Fruit fly (Drosophila melanogaster) whole organism, embryonic: ENCODE data around the gene ec.

Experiments
- Blimp-1 ChIP-seq: fragments of 200-800 bp; sonication (Bioruptor generic); optimal IDR thresholded peaks from 3 replicates; lab custom pipeline; 2018; ENCODE audit warnings: missing biosample characterization, missing genetic modification characterization, mild to moderate bottlenecking, moderate library complexity, missing genetic modification reagents
- CG10209 ChIP-seq: fragments of 200-800 bp; sonication (Bioruptor generic); optimal IDR thresholded peaks from 3 replicates; lab custom pipeline; 2017; ENCODE audit warnings: missing biosample characterization, mild to moderate bottlenecking, missing genetic modification characterization, missing genetic modification reagents
- CG11085 ChIP-seq: fragments of 200-800 bp; sonication (Bioruptor generic); IDR thresholded peaks from 2 replicates; pipeline ENCODE4 v1.3.6; 2022; ENCODE audit warnings: missing biosample characterization, missing genetic modification characterization
- CG11504 ChIP-seq: fragments of 200-800 bp; sonication (Bioruptor generic); optimal IDR thresholded peaks from 3 replicates; lab custom pipeline; 2019; ENCODE audit warnings: missing biosample characterization, mild to moderate bottlenecking, missing genetic modification characterization, moderate library complexity
- CG12299 ChIP-seq: fragments of 200-800 bp; sonication (Bioruptor generic); optimal IDR thresholded peaks from 2 replicates; lab custom pipeline; 2018; ENCODE audit warnings: missing biosample characterization, mild to moderate bottlenecking, missing genetic modification characterization
- CG13287 ChIP-seq: fragments of 200-800 bp; sonication (Bioruptor generic); IDR thresholded peaks from 2 replicates; pipeline ENCODE4 v1.3.6; 2022; ENCODE audit warnings: missing biosample characterization, missing genetic modification characterization; ENCODE audit not compliant: partially characterized antibody
- CG14710 ChIP-seq: fragments of 200-800 bp; sonication (Bioruptor generic); optimal IDR thresholded peaks from 3 replicates; lab custom pipeline; 2019; ENCODE audit warnings: missing biosample characterization, mild to moderate bottlenecking, missing genetic modification characterization, moderate library complexity
- CG1647 ChIP-seq: fragments of 200-800 bp; sonication (Bioruptor generic); optimal IDR thresholded peaks from 3 replicates; lab custom pipeline; 2016; ENCODE audit warnings: missing biosample characterization, missing genetic modification characterization
- CG17568 ChIP-seq: fragments of 200-800 bp; sonication (Bioruptor generic); optimal IDR thresholded peaks from 2 replicates; lab custom pipeline; 2018; ENCODE audit warnings: missing biosample characterization, mild to moderate bottlenecking, missing genetic modification characterization, moderate library complexity
- CG18262 ChIP-seq: fragments of 200-800 bp; optimal IDR thresholded peaks from 3 replicates; lab custom pipeline; 2019; ENCODE audit warnings: missing biosample characterization, mild to moderate bottlenecking, missing genetic modification characterization, moderate library complexity
- CG31441 ChIP-seq: fragments of 200-800 bp; sonication (Bioruptor generic); IDR thresholded peaks from 2 replicates; pipeline ENCODE4 v1.3.6; 2022; ENCODE audit warnings: missing biosample characterization, missing genetic modification characterization
- CG6683 ChIP-seq: fragments of 200-800 bp; sonication (Bioruptor generic); optimal IDR thresholded peaks from 2 replicates; lab custom pipeline; 2017; ENCODE audit warnings: missing biosample characterization, mild to moderate bottlenecking, missing genetic modification characterization, missing genetic modification reagents
- CG7271 ChIP-seq: fragments of 200-800 bp; sonication (Bioruptor generic); optimal IDR thresholded peaks from 2 replicates; lab custom pipeline; 2018; ENCODE audit warnings: missing biosample characterization, mild to moderate bottlenecking, missing genetic modification characterization, moderate library complexity
- CG7786 ChIP-seq: fragments of 200-800 bp; sonication (Bioruptor generic); optimal IDR thresholded peaks from 2 replicates; lab custom pipeline; 2016; ENCODE audit warnings: missing biosample characterization, missing genetic modification characterization
- CG9215 ChIP-seq: fragments of 200-800 bp; sonication (Bioruptor generic); IDR thresholded peaks from 2 replicates; pipeline ENCODE4 v1.3.6; 2022; ENCODE audit warnings: missing biosample characterization, missing genetic modification characterization
- Camta ChIP-seq: fragments of 200-800 bp; sonication (Bioruptor generic); optimal IDR thresholded peaks from 2 replicates; lab custom pipeline; 2016; ENCODE audit warnings: missing biosample characterization, missing genetic modification characterization
- Dll ChIP-seq: fragments of 200-800 bp; sonication (Bioruptor generic); IDR thresholded peaks from 4 replicates; pipeline ENCODE4 v1.3.6; 2022; ENCODE audit warnings: missing biosample characterization, missing genetic modification characterization; ENCODE audit not compliant: partially characterized antibody
- Eip74EF ChIP-seq, 2 experiments: fragments of 200-800 bp in 1 of 2; fragments of >200 bp in 1 of 2; sonication (Bioruptor generic) in 1 of 2; optimal IDR thresholded peaks; 2 replicates each; lab custom pipeline; 2017 to 2019; ENCODE audit warnings: missing biosample characterization in 2 of 2, missing genetic modification characterization in 2 of 2, mild to moderate bottlenecking in 1 of 2, moderate library complexity in 1 of 2
- Elba2 ChIP-seq: fragments of 200-800 bp; sonication (Bioruptor generic); optimal IDR thresholded peaks from 3 replicates; lab custom pipeline; 2016; ENCODE audit warnings: missing biosample characterization, missing genetic modification characterization
- H15 ChIP-seq: fragments of 200-800 bp; sonication (Bioruptor generic); IDR thresholded peaks from 3 replicates; pipeline ENCODE4 v1.3.6; 2022; ENCODE audit warnings: missing biosample characterization, missing genetic modification characterization
- HLHmδ ChIP-seq: fragments of 200-800 bp; sonication (Bioruptor generic); optimal IDR thresholded peaks from 2 replicates; lab custom pipeline; 2018; ENCODE audit warnings: missing biosample characterization, mild to moderate bottlenecking, missing genetic modification characterization, moderate library complexity
- Myb ChIP-seq: fragments of 200-800 bp; sonication (Bioruptor generic); optimal IDR thresholded peaks from 2 replicates; lab custom pipeline; 2016; ENCODE audit warnings: missing biosample characterization, missing genetic modification characterization
- Pdp1 ChIP-seq, 2 experiments: fragments of 200-800 bp; sonication (Bioruptor generic); optimal IDR thresholded peaks; 3 replicates each; lab custom pipeline; 2016; ENCODE audit warnings: missing biosample characterization in 2 of 2, missing genetic modification characterization in 2 of 2, mild to moderate bottlenecking in 1 of 2, moderate library complexity in 1 of 2
- Sin3A ChIP-seq: fragments of >200 bp; optimal IDR thresholded peaks from 2 replicates; lab custom pipeline; 2018
- Vsx1 ChIP-seq: fragments of 200-800 bp; sonication (Bioruptor generic); optimal IDR thresholded peaks from 2 replicates; lab custom pipeline; 2017; ENCODE audit warnings: missing biosample characterization, mild to moderate bottlenecking, missing genetic modification characterization, missing genetic modification reagents
- abd-A ChIP-seq: fragments of 200-800 bp; sonication (Bioruptor generic); optimal IDR thresholded peaks from 3 replicates; lab custom pipeline; 2019; ENCODE audit warnings: missing biosample characterization, mild to moderate bottlenecking, missing genetic modification characterization, moderate library complexity
- ash1 ChIP-seq: fragments of 200-800 bp; sonication (Bioruptor generic); optimal IDR thresholded peaks from 2 replicates; lab custom pipeline; 2018; ENCODE audit warnings: missing biosample characterization, mild to moderate bottlenecking, missing genetic modification characterization
- ato ChIP-seq: fragments of 200-800 bp; sonication (Bioruptor generic); IDR thresholded peaks from 2 replicates; pipeline ENCODE4 v1.3.6; 2022; ENCODE audit warnings: missing biosample characterization, missing genetic modification characterization; ENCODE audit not compliant: partially characterized antibody
- cato ChIP-seq: fragments of 200-800 bp; sonication (Bioruptor generic); optimal IDR thresholded peaks from 2 replicates; lab custom pipeline; 2016; ENCODE audit warnings: missing biosample characterization, missing genetic modification characterization, borderline replicate concordance
- chif ChIP-seq, 2 experiments: fragments of 200-800 bp; sonication (Bioruptor generic); optimal IDR thresholded peaks; 3 replicates each; lab custom pipeline; 2016; ENCODE audit warnings: missing biosample characterization in 2 of 2, missing genetic modification characterization in 2 of 2
- dm ChIP-seq: fragments of 200-800 bp; sonication (Bioruptor generic); optimal IDR thresholded peaks from 3 replicates; lab custom pipeline; 2016; ENCODE audit warnings: missing biosample characterization, missing genetic modification characterization
- dysf ChIP-seq: fragments of 200-800 bp; sonication (Bioruptor generic); IDR thresholded peaks from 3 replicates; pipeline ENCODE4 v1.3.6; 2022; ENCODE audit warnings: missing biosample characterization, missing genetic modification characterization
- gcm2 ChIP-seq: fragments of 200-800 bp; sonication (Bioruptor generic); optimal IDR thresholded peaks from 2 replicates; lab custom pipeline; 2016; ENCODE audit warnings: missing biosample characterization, missing genetic modification characterization
- gem ChIP-seq: fragments of 200-800 bp; sonication (Bioruptor generic); optimal IDR thresholded peaks from 2 replicates; lab custom pipeline; 2019; ENCODE audit warnings: missing biosample characterization, mild to moderate bottlenecking, missing genetic modification characterization, moderate library complexity
- inv ChIP-seq: fragments of 200-800 bp; sonication (Bioruptor generic); IDR thresholded peaks from 2 replicates; pipeline ENCODE4 v1.3.6; 2022; ENCODE audit warnings: missing biosample characterization, missing genetic modification characterization; ENCODE audit not compliant: partially characterized antibody
- jigr1 ChIP-seq: fragments of 200-800 bp; sonication (Bioruptor generic); IDR thresholded peaks from 3 replicates; pipeline ENCODE4 v1.3.6; 2022; ENCODE audit warnings: missing biosample characterization, missing genetic modification characterization
- jumu ChIP-seq: fragments of 200-800 bp; sonication (Bioruptor generic); optimal IDR thresholded peaks from 3 replicates; lab custom pipeline; 2016; ENCODE audit warnings: missing biosample characterization, missing genetic modification characterization
- lab ChIP-seq: fragments of 200-800 bp; sonication (Bioruptor generic); optimal IDR thresholded peaks from 3 replicates; lab custom pipeline; 2017; ENCODE audit warnings: missing biosample characterization, missing genetic modification characterization, mild to moderate bottlenecking, moderate library complexity, missing genetic modification reagents
- maf-S ChIP-seq: fragments of 200-800 bp; sonication (Bioruptor generic); optimal IDR thresholded peaks from 2 replicates; lab custom pipeline; 2016; ENCODE audit warnings: missing biosample characterization, missing genetic modification characterization
- mirr ChIP-seq: fragments of 200-800 bp; sonication (Bioruptor generic); optimal IDR thresholded peaks from 3 replicates; lab custom pipeline; 2018; ENCODE audit warnings: missing biosample characterization, mild to moderate bottlenecking, missing genetic modification characterization
- pfk ChIP-seq: fragments of 200-800 bp; sonication (Bioruptor generic); optimal IDR thresholded peaks from 2 replicates; lab custom pipeline; 2018; ENCODE audit warnings: missing biosample characterization, mild to moderate bottlenecking, missing genetic modification characterization, moderate library complexity
- pnt ChIP-seq: fragments of 200-800 bp; sonication (Bioruptor generic); optimal IDR thresholded peaks from 3 replicates; lab custom pipeline; 2016; ENCODE audit warnings: missing biosample characterization, missing genetic modification characterization
- rib ChIP-seq: fragments of 200-800 bp; sonication (Bioruptor generic); IDR thresholded peaks from 2 replicates; pipeline ENCODE4 v1.3.6; 2022; ENCODE audit warnings: missing biosample characterization, missing genetic modification characterization
- sd ChIP-seq: fragments of 200-800 bp; sonication (Bioruptor generic); optimal IDR thresholded peaks from 3 replicates; lab custom pipeline; 2018; ENCODE audit warnings: missing biosample characterization, mild to moderate bottlenecking, missing genetic modification characterization, moderate library complexity
- sqz ChIP-seq: fragments of 200-800 bp; sonication (Bioruptor generic); optimal IDR thresholded peaks from 3 replicates; lab custom pipeline; 2018; ENCODE audit warnings: missing biosample characterization, mild to moderate bottlenecking, missing genetic modification characterization
- sr ChIP-seq: fragments of 200-800 bp; sonication (Bioruptor generic); IDR thresholded peaks from 3 replicates; pipeline ENCODE4 v1.3.6; 2022; ENCODE audit warnings: missing biosample characterization, missing genetic modification characterization
- ssp ChIP-seq: fragments of 200-800 bp; sonication (Bioruptor generic); IDR thresholded peaks from 2 replicates; pipeline ENCODE4 v1.3.6; 2022; ENCODE audit warnings: missing biosample characterization, missing genetic modification characterization
- wek ChIP-seq: fragments of 200-800 bp; sonication (Bioruptor generic); optimal IDR thresholded peaks from 3 replicates; lab custom pipeline; 2018; ENCODE audit warnings: missing biosample characterization, mild to moderate bottlenecking, missing genetic modification characterization, moderate library complexity
- zen ChIP-seq: fragments of 200-800 bp; sonication (Bioruptor generic); optimal IDR thresholded peaks from 3 replicates; lab custom pipeline; 2018; ENCODE audit warnings: missing biosample characterization, mild to moderate bottlenecking, missing genetic modification characterization, moderate library complexity

Gene ec

dm6 chrX:3777236-3777635 is 34.3 kb upstream of the ec start (continued):
- peak; percentile 50 for TF ChIP-seq CG12299 (tag; lab: Kevin White, UChicago)
- TF ChIP-seq pfk: peak; percentile 70
- no peak for TF ChIP-seq jigr1 (GFP tag; lab: Robert Waterston, UW)
- TF ChIP-seq Vsx1 (GFP tag; lab: Kevin White, UChicago): peak; percentile 66
- no peak for TF ChIP-seq CG1647 (GFP tag; lab: Kevin White, UChicago)
- peak; percentile 95 for TF ChIP-seq HLHmδ (GFP tag; lab: Kevin White, UChicago)
- peak; percentile 92 for TF ChIP-seq mirr (GFP tag; lab: Kevin White, UChicago)
- TF ChIP-seq abd-A: peak; percentile 85
- TF ChIP-seq chif (GFP tag; optimal IDR thresholded peaks at IDR 0.05; lab: Kevin White, UChicago): peak; percentile 5 to 36
- TF ChIP-seq inv (GFP tag; lab: Robert Waterston, UW): no peak
- peak; percentile 84 for TF ChIP-seq wek (GFP tag; lab: Kevin White, UChicago)
- TF ChIP-seq ato (GFP tag; lab: Robert Waterston, UW): peak; percentile 31; the same call in 1 of the 2 replicates
- peak; percentile 58 for TF ChIP-seq CG17568 (GFP tag; lab: Kevin White, UChicago)
- TF ChIP-seq maf-S (GFP tag; lab: Kevin White, UChicago): peak; percentile 49
- peak; percentile 27 for TF ChIP-seq gcm2 (GFP tag; lab: Kevin White, UChicago)
- TF ChIP-seq sr (GFP tag; lab: Robert Waterston, UW): 0 out of 3 replicates have a peak, but pooled peaks have one; percentile 17
- peak; percentile 73 for TF ChIP-seq CG10209 (GFP tag; lab: Kevin White, UChicago)
- TF ChIP-seq CG18262 (tag; lab: Kevin White, UChicago): peak; percentile 21
- no peak for TF ChIP-seq jumu
- TF ChIP-seq Eip74EF (GFP tag; optimal IDR thresholded peaks at IDR 0.05; lab: Kevin White, UChicago): peak in 1 of 2 experiments; percentile 13
- TF ChIP-seq CG9215 (GFP tag; lab: Robert Waterston, UW): no peak
- no peak for TF ChIP-seq Sin3A (lab: Kevin White, UChicago)
- peak; percentile 39 for TF ChIP-seq zen (tag; lab: Kevin White, UChicago)
- TF ChIP-seq dm (GFP tag; lab: Kevin White, UChicago): peak; percentile 67
- peak; percentile 17; the same call in 1 of the 2 replicates for TF ChIP-seq CG11085 (GFP tag; lab: Robert Waterston, UW)
- TF ChIP-seq CG7271 (tag; lab: Kevin White, UChicago): peak; percentile 3
- peak; percentile 84 for TF ChIP-seq sd
- TF ChIP-seq ssp: no peak
- TF ChIP-seq ash1 (GFP tag; lab: Kevin White, UChicago): peak; percentile 42
- TF ChIP-seq Pdp1 (GFP tag; optimal IDR thresholded peaks at IDR 0.05; lab: Kevin White, UChicago): peak in 1 of 2 experiments; percentile 35
- TF ChIP-seq CG14710: peak; percentile 13
- no peak for TF ChIP-seq Elba2
- TF ChIP-seq CG31441 (GFP tag; lab: Robert Waterston, UW): 0 out of 2 replicates have a peak, but pooled peaks have one; percentile 7
- no peak for TF ChIP-seq gem (tag; lab: Kevin White, UChicago)
- TF ChIP-seq rib (GFP tag; lab: Robert Waterston, UW): peak; percentile 76; the same call in 1 of the 2 replicates
- TF ChIP-seq Dll: 0 out of 4 replicates have a peak, but pooled peaks have one; percentile 24
- TF ChIP-seq CG7786 (GFP tag; lab: Kevin White, UChicago): peak; percentile 21
- TF ChIP-seq Camta (GFP tag; lab: Kevin White, UChicago): peak; percentile 55
- no peak for TF ChIP-seq H15 (GFP tag; lab: Robert Waterston, UW)
- peak; percentile 28 for TF ChIP-seq CG11504 (tag; lab: Kevin White, UChicago)
- TF ChIP-seq lab: peak; percentile 81
- TF ChIP-seq CG6683 (GFP tag; lab: Kevin White, UChicago): peak; percentile 67
- peak; percentile 33 for TF ChIP-seq Myb (GFP tag; lab: Kevin White, UChicago)
- peak; percentile 84 for TF ChIP-seq Blimp-1
- peak; percentile 45 for TF ChIP-seq CG13287 (GFP tag; lab: Robert Waterston, UW)
- peak; percentile 91 for TF ChIP-seq sqz (GFP tag; lab: Kevin White, UChicago)
- peak; percentile 12 for TF ChIP-seq cato
- TF ChIP-seq pnt (GFP tag; lab: Kevin White, UChicago): no peak
- peak; percentile 25; the same call in 1 of the 3 replicates for TF ChIP-seq dysf (GFP tag; lab: Robert Waterston, UW)
